Fruit fly (Drosophila melanogaster) S2 (cell line): ENCODE results near the gene Polr3F.

Experiments used
- CG8478 ChIP-seq: fragments of >200 bp; optimal IDR thresholded peaks from 2 replicates; lab custom pipeline; 2018
- CTCF ChIP-seq, 2 experiments: fragments of >200 bp; optimal IDR thresholded peaks; 2 replicates each; lab custom pipeline; 2018

DNA sequence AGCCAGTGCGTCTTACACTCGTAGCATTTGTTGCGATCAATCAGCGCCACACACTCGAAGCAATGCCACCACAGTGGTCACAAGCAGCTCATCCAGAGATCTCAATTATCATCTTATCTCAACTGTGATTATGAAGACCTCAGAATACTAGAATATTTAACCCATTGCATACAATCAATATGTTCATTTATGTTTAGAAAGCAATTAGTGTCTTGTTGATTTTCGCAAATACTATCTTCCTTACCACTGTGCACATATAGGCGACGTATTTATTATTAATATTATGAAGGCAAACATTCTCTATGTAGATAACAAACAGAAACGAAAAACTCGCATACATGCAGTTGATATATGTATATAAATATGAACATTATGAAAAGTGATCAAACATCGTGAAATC, 8.4 kb downstream of the Polr3F start:
- no peak for TF ChIP-seq CTCF (optimal IDR thresholded peaks at IDR 0.05; lab: Kevin White, UChicago)
- TF ChIP-seq CG8478 (lab: Kevin White, UChicago) = no peak
